Worm (Caenorhabditis elegans): ENCODE results near the gene pgp-9.

- TF ChIP-seq dpl-1 (GFP tag; optimal IDR thresholded peaks at IDR 0.05) (no peak), unc-62 (GFP tag; optimal IDR thresholded peaks at IDR 0.05) (no peak), aha-1 (tag; optimal IDR thresholded peaks at IDR 0.05) (no peak), mdl-1 (tag; optimal IDR thresholded peaks at IDR 0.05) (no peak), grh-1 (GFP tag; IDR thresholded peaks at IDR 0.05) (no peak), snpc-4 (tag; optimal IDR thresholded peaks at IDR 0.05) (no peak), nhr-11 (tag; optimal IDR thresholded peaks at IDR 0.05) (no peak), nhr-77 (tag; optimal IDR thresholded peaks at IDR 0.05) (no peak), unc-130 (tag; optimal IDR thresholded peaks at IDR 0.05) (no peak), nhr-12 (tag; optimal IDR thresholded peaks at IDR 0.05) (no peak), fos-1 (tag; optimal IDR thresholded peaks at IDR 0.05) (no peak), nhr-28 (tag; optimal IDR thresholded peaks at IDR 0.05) (no peak), ceh-88 (GFP tag; IDR thresholded peaks at IDR 0.05) (no peak), ces-1 (GFP tag; optimal IDR thresholded peaks at IDR 0.05) (no peak)
These were observed 48.7 kb upstream of the pgp-9 start, which contains the start of gene srh-31 for ce11 chrV:17707022-17707421.
